Fruit fly (Drosophila melanogaster) whole organism, wandering third instar larva: ENCODE measurements around the gene Mettl14.

Experiments
- Abd-B ChIP-seq: fragments of >200 bp; optimal IDR thresholded peaks from 2 replicates; lab custom pipeline; 2017; ENCODE audit warnings: missing biosample characterization, missing genetic modification characterization
- CG32264 ChIP-seq: fragments of 200-800 bp; sonication (Bioruptor generic); optimal IDR thresholded peaks from 2 replicates; lab custom pipeline; 2016; ENCODE audit warnings: missing biosample characterization, missing genetic modification characterization
- CG9705 ChIP-seq: fragments of 200-800 bp; sonication (Bioruptor generic); optimal IDR thresholded peaks from 2 replicates; lab custom pipeline; 2018; ENCODE audit warnings: missing biosample characterization, mild to moderate bottlenecking, missing genetic modification characterization
- CrebA ChIP-seq: fragments of 200-800 bp; sonication (Bioruptor generic); optimal IDR thresholded peaks from 2 replicates; lab custom pipeline; 2016; ENCODE audit warnings: missing biosample characterization, mild to moderate bottlenecking, missing genetic modification characterization, borderline replicate concordance
- Dfd ChIP-seq: fragments of >200 bp; optimal IDR thresholded peaks from 2 replicates; lab custom pipeline; 2017; ENCODE audit warnings: missing biosample characterization, missing genetic modification characterization
- Dif ChIP-seq: fragments of 200-275, 200-300 bp; sonication (Bioruptor generic); optimal IDR thresholded peaks from 2 replicates; lab custom pipeline; 2018; ENCODE audit warnings: missing biosample characterization, missing genetic modification characterization; ENCODE audit not compliant: partially characterized antibody
- Hnf4 ChIP-seq: fragments of 200-800 bp; sonication (Bioruptor generic); optimal IDR thresholded peaks from 2 replicates; lab custom pipeline; 2016; ENCODE audit warnings: missing biosample characterization, mild to moderate bottlenecking, missing genetic modification characterization
- Hr83 ChIP-seq: fragments of 200-300 bp; sonication (Bioruptor generic); optimal IDR thresholded peaks from 2 replicates; lab custom pipeline; 2016; ENCODE audit warnings: missing biosample characterization, mild to moderate bottlenecking, missing genetic modification characterization, moderate library complexity; ENCODE audit not compliant: poor library complexity, severe bottlenecking
- Jra ChIP-seq: sonication (Bioruptor generic); optimal IDR thresholded peaks from 2 replicates; lab custom pipeline; 2016; ENCODE audit warnings: missing biosample characterization, missing genetic modification characterization
- Myc ChIP-seq: fragments of >200 bp; optimal IDR thresholded peaks from 2 replicates; lab custom pipeline; 2017
- N ChIP-seq: fragments of >200 bp; optimal IDR thresholded peaks from 2 replicates; lab custom pipeline; 2018; ENCODE audit warnings: missing biosample characterization, missing external identifiers, missing genetic modification characterization
- OdsH ChIP-seq: fragments of 200-800 bp; sonication (Bioruptor generic); optimal IDR thresholded peaks from 2 replicates; lab custom pipeline; 2016; ENCODE audit warnings: missing biosample characterization, mild to moderate bottlenecking, missing genetic modification characterization
- Rel ChIP-seq, 2 experiments: fragments of 200-800 bp; sonication (Bioruptor generic) in 1 of 2; optimal IDR thresholded peaks; 2 replicates in 1 of 2; 3 replicates in 1 of 2; lab custom pipeline; 2016 to 2019; ENCODE audit warnings: mild to moderate bottlenecking in 2 of 2, missing biosample characterization in 2 of 2, missing genetic modification characterization in 2 of 2, moderate library complexity in 1 of 2
- br ChIP-seq: fragments of 200-800 bp; sonication (Bioruptor generic); optimal IDR thresholded peaks from 2 replicates; lab custom pipeline; 2016; ENCODE audit warnings: missing biosample characterization, missing genetic modification characterization
- brk ChIP-seq: fragments of 200-800 bp; sonication (Bioruptor generic); optimal IDR thresholded peaks from 2 replicates; lab custom pipeline; 2016; ENCODE audit warnings: missing biosample characterization, mild to moderate bottlenecking, missing genetic modification characterization
- dl ChIP-seq, 2 experiments: fragments of 175-275, 200-275 bp in 1 of 2; fragments of 200-275 bp in 1 of 2; sonication (Bioruptor generic); optimal IDR thresholded peaks; lab custom pipeline; 2018; ENCODE audit warnings: mild to moderate bottlenecking in 2 of 2, missing biosample characterization in 2 of 2, missing genetic modification characterization in 2 of 2, moderate library complexity in 2 of 2; ENCODE audit not compliant: partially characterized antibody in 2 of 2, insufficient read depth in 1 of 2
- dmrt93B ChIP-seq: fragments of 200-800 bp; sonication (Bioruptor generic); optimal IDR thresholded peaks from 2 replicates; lab custom pipeline; 2018; ENCODE audit warnings: missing biosample characterization, mild to moderate bottlenecking, missing genetic modification characterization
- dsf ChIP-seq: sonication (Bioruptor generic); optimal IDR thresholded peaks from 2 replicates; lab custom pipeline; 2016; ENCODE audit warnings: missing biosample characterization, missing genetic modification characterization, borderline replicate concordance
- ey ChIP-seq: fragments of 200-800 bp; sonication (Bioruptor generic); optimal IDR thresholded peaks from 2 replicates; lab custom pipeline; 2016; ENCODE audit warnings: missing biosample characterization, missing genetic modification characterization
- h ChIP-seq: fragments of 200-800 bp; sonication (Bioruptor generic); optimal IDR thresholded peaks from 3 replicates; lab custom pipeline; 2016; ENCODE audit warnings: missing biosample characterization, mild to moderate bottlenecking, missing genetic modification characterization
- jim ChIP-seq: fragments of 175-275, 200-325 bp; sonication (Bioruptor generic); optimal IDR thresholded peaks from 2 replicates; lab custom pipeline; 2016; ENCODE audit warnings: missing biosample characterization, mild to moderate bottlenecking, missing genetic modification characterization
- lola ChIP-seq: fragments of >200 bp; optimal IDR thresholded peaks from 2 replicates; lab custom pipeline; 2017; ENCODE audit warnings: missing biosample characterization, missing genetic modification characterization
- psq ChIP-seq: fragments of 200-800 bp; sonication (Bioruptor generic); optimal IDR thresholded peaks from 3 replicates; lab custom pipeline; 2017; ENCODE audit warnings: missing biosample characterization, mild to moderate bottlenecking, missing genetic modification characterization, moderate library complexity
- rgr ChIP-seq: fragments of 200-800 bp; sonication (Bioruptor generic); optimal IDR thresholded peaks from 3 replicates; lab custom pipeline; 2016; ENCODE audit warnings: missing biosample characterization, mild to moderate bottlenecking, missing genetic modification characterization
- sage ChIP-seq: fragments of 200-800 bp; sonication (Bioruptor generic); optimal IDR thresholded peaks from 2 replicates; lab custom pipeline; 2016; ENCODE audit warnings: missing biosample characterization, mild to moderate bottlenecking, missing genetic modification characterization
- sv ChIP-seq: fragments of 200-800 bp; sonication (Bioruptor generic); optimal IDR thresholded peaks from 3 replicates; lab custom pipeline; 2016; ENCODE audit warnings: missing biosample characterization, missing genetic modification characterization
- tai ChIP-seq: sonication (Bioruptor generic); optimal IDR thresholded peaks from 2 replicates; lab custom pipeline; 2016; ENCODE audit warnings: missing biosample characterization, missing genetic modification characterization
- usp ChIP-seq: fragments of >200 bp; optimal IDR thresholded peaks from 2 replicates; lab custom pipeline; 2017; ENCODE audit warnings: missing biosample characterization, missing genetic modification characterization

Gene Mettl14

dm6 chr2L:8333624-8334023 lies 25.4 kb downstream of the Mettl14 start:
- TF ChIP-seq sv (GFP tag; lab: Kevin White, UChicago) (no peak), Dfd (peak; percentile 97)

dm6 chr2L:8334705-8335104 lies 26.5 kb downstream of the Mettl14 start:
- peak; percentile 2 for TF ChIP-seq Myc
- TF ChIP-seq Dif (GFP tag; lab: Kevin White, UChicago): peak; percentile 76
- no peak for TF ChIP-seq tai

DNA sequence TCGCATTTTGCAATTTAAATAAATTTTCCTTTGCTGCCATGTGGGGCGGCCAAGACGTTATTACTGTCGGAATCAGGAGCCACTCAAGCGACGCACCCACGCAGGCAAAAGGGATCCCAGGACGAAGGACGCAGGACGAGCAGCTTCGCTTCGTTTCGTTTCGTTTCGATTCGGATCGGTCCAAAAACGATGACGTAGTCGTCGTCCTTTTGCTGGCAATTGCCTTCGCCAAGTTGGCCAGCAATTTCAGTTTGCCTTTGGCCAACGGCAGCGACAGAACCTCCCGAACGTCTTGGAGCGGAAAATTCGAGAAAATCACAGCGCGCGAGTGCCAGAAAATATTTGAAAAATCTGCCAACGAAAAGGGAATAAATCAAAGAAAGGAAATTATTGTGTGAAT lies 29.8 kb downstream of the Mettl14 start, which contains the start of gene witty:
witty (plus strand) TSS at position 249 of the 400 bp plus-strand sequence.
- TF ChIP-seq OdsH (GFP tag; lab: Kevin White, UChicago) (no peak), h (GFP tag; lab: Kevin White, UChicago) (no peak), Jra (GFP tag; lab: Kevin White, UChicago) (no peak), sage (GFP tag; lab: Kevin White, UChicago) (no peak), CG9705 (no peak), rgr (GFP tag; lab: Kevin White, UChicago) (no peak), br (no peak), usp (GFP tag; lab: Kevin White, UChicago) (no peak)

dm6 chr2L:8339751-8340349 lies 31.6 kb downstream of the Mettl14 start:
- TF ChIP-seq Jra (GFP tag; lab: Kevin White, UChicago) (no peak), Rel (GFP tag; optimal IDR thresholded peaks at IDR 0.05; lab: Kevin White, UChicago) (no peak), Rel (tag; optimal IDR thresholded peaks at IDR 0.05; lab: Kevin White, UChicago) (peak; percentile 96)

- no peak for TF ChIP-seq h (GFP tag; lab: Kevin White, UChicago)
- TF ChIP-seq lola (GFP tag; lab: Kevin White, UChicago): no peak
- TF ChIP-seq N (GFP tag; lab: Kevin White, UChicago): no peak
- no peak for TF ChIP-seq dmrt93B (GFP tag; lab: Kevin White, UChicago)
- TF ChIP-seq rgr (GFP tag; lab: Kevin White, UChicago): no peak
- no peak for TF ChIP-seq CrebA (GFP tag; lab: Kevin White, UChicago)
- TF ChIP-seq Hr83 (GFP tag; lab: Kevin White, UChicago): no peak
- TF ChIP-seq Abd-B (GFP tag; lab: Kevin White, UChicago): no peak
- TF ChIP-seq jim (GFP tag; lab: Kevin White, UChicago): no peak
- no peak for TF ChIP-seq Hnf4 (GFP tag; lab: Kevin White, UChicago)
- no peak for TF ChIP-seq OdsH (GFP tag; lab: Kevin White, UChicago)
- TF ChIP-seq Jra (GFP tag; lab: Kevin White, UChicago): no peak
- no peak for TF ChIP-seq CG32264 (GFP tag; lab: Kevin White, UChicago)
- no peak for TF ChIP-seq ey (GFP tag; lab: Kevin White, UChicago)
- no peak for TF ChIP-seq psq (GFP tag; lab: Kevin White, UChicago)
- TF ChIP-seq dsf (GFP tag; lab: Kevin White, UChicago): no peak
- TF ChIP-seq dl (GFP tag; optimal IDR thresholded peaks at IDR 0.05; lab: Kevin White, UChicago; ENCODE audit: insufficient read depth in 1 of 2, partially characterized antibody in 2 of 2): no peak
- TF ChIP-seq usp (GFP tag; lab: Kevin White, UChicago): no peak
Observed at dm6 chr2L:8342395-8342794, 34.2 kb downstream of the Mettl14 start, which contains the start of gene CG14273. Gene CG14273 (plus strand): TSS chr2L:8342695.

- TF ChIP-seq ey (GFP tag; lab: Kevin White, UChicago) (no peak), dl (GFP tag; optimal IDR thresholded peaks at IDR 0.05; lab: Kevin White, UChicago; ENCODE audit: insufficient read depth in 1 of 2, partially characterized antibody in 2 of 2) (no peak), Rel (GFP tag; optimal IDR thresholded peaks at IDR 0.05; lab: Kevin White, UChicago) (no peak), Rel (tag; optimal IDR thresholded peaks at IDR 0.05; lab: Kevin White, UChicago) (peak; percentile 20), Abd-B (GFP tag; lab: Kevin White, UChicago) (no peak), h (GFP tag; lab: Kevin White, UChicago) (peak; percentile 63), brk (GFP tag; lab: Kevin White, UChicago) (no peak), lola (GFP tag; lab: Kevin White, UChicago) (no peak), Hr83 (GFP tag; lab: Kevin White, UChicago) (no peak)
Observed at dm6 chr2L:8344536-8344935, 36.3 kb downstream of the Mettl14 start.
